Worm (Caenorhabditis elegans): ENCODE results near the gene C16C8.18.

DNA sequence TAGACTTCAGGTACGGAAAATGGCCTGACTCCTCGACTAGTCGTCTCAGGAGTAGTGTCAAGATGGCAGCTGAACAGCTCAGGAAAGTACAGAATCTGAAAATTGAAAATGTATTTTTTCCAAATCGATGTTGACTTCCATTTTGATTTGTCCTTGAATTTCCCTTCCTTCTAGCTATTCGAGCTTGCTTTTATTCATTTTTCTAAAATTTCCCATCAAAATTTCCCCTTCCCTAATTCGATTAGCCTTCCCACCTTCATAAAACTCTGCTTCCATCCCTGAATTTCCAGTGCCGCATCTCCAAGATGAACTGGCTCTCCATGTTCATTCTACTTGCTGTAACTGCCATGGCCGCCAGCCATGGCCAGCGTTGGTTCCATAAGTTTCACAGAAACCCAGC is 43.3 kb downstream of the C16C8.18 start, which contains the start of gene Y49F6B.6:
- no peak for TF ChIP-seq elt-1 (tag; optimal IDR thresholded peaks at IDR 0.05)
- no peak for TF ChIP-seq nhr-77 (tag; optimal IDR thresholded peaks at IDR 0.05)
- TF ChIP-seq ama-1 (optimal IDR thresholded peaks at IDR 0.05) = no peak
- no peak for TF ChIP-seq mab-5 (tag; optimal IDR thresholded peaks at IDR 0.05)
- no peak for TF ChIP-seq sma-9 (GFP tag; optimal IDR thresholded peaks at IDR 0.05)
- TF ChIP-seq sma-9 (tag; optimal IDR thresholded peaks at IDR 0.05) = no peak
- TF ChIP-seq skn-1 (tag; optimal IDR thresholded peaks at IDR 0.05) = no peak
- no peak for TF ChIP-seq lsy-2 (tag; optimal IDR thresholded peaks at IDR 0.05)
- TF ChIP-seq ceh-16 (tag; optimal IDR thresholded peaks at IDR 0.05) = no peak
- no peak for TF ChIP-seq egl-27 (tag; optimal IDR thresholded peaks at IDR 0.05)

Measured in whole organism, L2 larva.